Worm (Caenorhabditis elegans): ENCODE data around the gene ZK892.4.

ZK892.4 gene

ce11 chrII:9976405-9976804, 30.0 kb upstream of the ZK892.4 start, which contains the start of gene R53.8:
TSS of gene R53.8 (plus strand) at chrII:9976705.
- TF ChIP-seq tbx-37 (GFP tag; conservative IDR thresholded peaks at IDR 0.05) (no peak), scrt-1 (GFP tag; IDR thresholded peaks at IDR 0.05) (no peak), F13C5.2 (tag; optimal IDR thresholded peaks at IDR 0.05) (no peak), sea-1 (GFP tag; conservative IDR thresholded peaks at IDR 0.05) (no peak), hmbx-1 (tag; optimal IDR thresholded peaks at IDR 0.05) (no peak), tra-4 (tag; optimal IDR thresholded peaks at IDR 0.05) (no peak), tbx-11 (GFP tag; IDR thresholded peaks at IDR 0.05) (no peak), ama-1 (optimal IDR thresholded peaks at IDR 0.05) (no peak), aly-1 (tag; optimal IDR thresholded peaks at IDR 0.05) (no peak), pes-1 (GFP tag; IDR thresholded peaks at IDR 0.05) (no peak), ceh-13 (GFP tag; optimal IDR thresholded peaks at IDR 0.05) (no peak), B0310.2 (tag; optimal IDR thresholded peaks at IDR 0.05) (no peak), flt-1 (GFP tag; IDR thresholded peaks at IDR 0.05) (no peak), ceh-36 (tag; optimal IDR thresholded peaks at IDR 0.05) (no peak), ets-7 (tag; optimal IDR thresholded peaks at IDR 0.05) (no peak), hmg-4 (GFP tag; optimal IDR thresholded peaks at IDR 0.05) (no peak), hnd-1 (tag; optimal IDR thresholded peaks at IDR 0.05) (no peak)

- no peak for TF ChIP-seq flt-1 (GFP tag; IDR thresholded peaks at IDR 0.05)
- no peak for TF ChIP-seq ets-7 (tag; optimal IDR thresholded peaks at IDR 0.05)
- TF ChIP-seq scrt-1 (GFP tag; IDR thresholded peaks at IDR 0.05), result no peak
- no peak for TF ChIP-seq hmg-4 (GFP tag; optimal IDR thresholded peaks at IDR 0.05)
- TF ChIP-seq ceh-13 (GFP tag; optimal IDR thresholded peaks at IDR 0.05), result no peak
- no peak for TF ChIP-seq hmbx-1 (tag; optimal IDR thresholded peaks at IDR 0.05)
- TF ChIP-seq tbx-11 (GFP tag; IDR thresholded peaks at IDR 0.05), result no peak
- TF ChIP-seq hnd-1 (tag; optimal IDR thresholded peaks at IDR 0.05), result no peak
- TF ChIP-seq tra-4 (tag; optimal IDR thresholded peaks at IDR 0.05), result no peak
- TF ChIP-seq sea-1 (GFP tag; conservative IDR thresholded peaks at IDR 0.05), result no peak
- no peak for TF ChIP-seq aly-1 (tag; optimal IDR thresholded peaks at IDR 0.05)
- no peak for TF ChIP-seq pes-1 (GFP tag; IDR thresholded peaks at IDR 0.05)
- no peak for TF ChIP-seq F13C5.2 (tag; optimal IDR thresholded peaks at IDR 0.05)
- TF ChIP-seq tbx-37 (GFP tag; conservative IDR thresholded peaks at IDR 0.05), result no peak
- TF ChIP-seq ama-1 (optimal IDR thresholded peaks at IDR 0.05), result no peak
These were observed 26.2 kb upstream of the ZK892.4 start, which contains the start of gene ZK892.6 for ce11 chrII:9980077-9980631. TSS of gene ZK892.6 (minus strand) at chrII:9980127.

- no peak for TF ChIP-seq tbx-11 (GFP tag; IDR thresholded peaks at IDR 0.05)
- no peak for TF ChIP-seq tbx-37 (GFP tag; conservative IDR thresholded peaks at IDR 0.05)
- TF ChIP-seq hmbx-1 (tag; optimal IDR thresholded peaks at IDR 0.05), result no peak
- TF ChIP-seq ceh-13 (GFP tag; optimal IDR thresholded peaks at IDR 0.05), result no peak
- no peak for TF ChIP-seq F13C5.2 (tag; optimal IDR thresholded peaks at IDR 0.05)
- no peak for TF ChIP-seq ets-7 (tag; optimal IDR thresholded peaks at IDR 0.05)
- TF ChIP-seq pes-1 (GFP tag; IDR thresholded peaks at IDR 0.05), result no peak
- TF ChIP-seq ceh-36 (tag; optimal IDR thresholded peaks at IDR 0.05), result no peak
- no peak for TF ChIP-seq hnd-1 (tag; optimal IDR thresholded peaks at IDR 0.05)
- TF ChIP-seq scrt-1 (GFP tag; IDR thresholded peaks at IDR 0.05), result no peak
- TF ChIP-seq sea-1 (GFP tag; conservative IDR thresholded peaks at IDR 0.05), result no peak
- TF ChIP-seq flt-1 (GFP tag; IDR thresholded peaks at IDR 0.05), result no peak
- no peak for TF ChIP-seq aly-1 (tag; optimal IDR thresholded peaks at IDR 0.05)
- TF ChIP-seq ama-1 (optimal IDR thresholded peaks at IDR 0.05), result no peak
These were observed 24.6 kb upstream of the ZK892.4 start, which contains the start of gene sdz-38 for ce11 chrII:9981760-9982159. TSS of gene sdz-38 (minus strand) at chrII:9981860.

- no peak for TF ChIP-seq pes-1 (GFP tag; IDR thresholded peaks at IDR 0.05)
- no peak for TF ChIP-seq B0310.2 (tag; optimal IDR thresholded peaks at IDR 0.05)
- no peak for TF ChIP-seq ceh-36 (tag; optimal IDR thresholded peaks at IDR 0.05)
- no peak for TF ChIP-seq tbx-11 (GFP tag; IDR thresholded peaks at IDR 0.05)
- TF ChIP-seq tra-4 (tag; optimal IDR thresholded peaks at IDR 0.05), result no peak
- no peak for TF ChIP-seq flt-1 (GFP tag; IDR thresholded peaks at IDR 0.05)
- no peak for TF ChIP-seq ama-1 (optimal IDR thresholded peaks at IDR 0.05)
- no peak for TF ChIP-seq hnd-1 (tag; optimal IDR thresholded peaks at IDR 0.05)
- no peak for TF ChIP-seq aly-1 (tag; optimal IDR thresholded peaks at IDR 0.05)
- no peak for TF ChIP-seq F13C5.2 (tag; optimal IDR thresholded peaks at IDR 0.05)
These were observed 23.9 kb upstream of the ZK892.4 start for ce11 chrII:9982437-9982836.

ce11 chrII:9984866-9985336, 21.5 kb upstream of the ZK892.4 start:
- no peak for TF ChIP-seq scrt-1 (GFP tag; IDR thresholded peaks at IDR 0.05)
- no peak for TF ChIP-seq ceh-13 (GFP tag; optimal IDR thresholded peaks at IDR 0.05)
- no peak for TF ChIP-seq ama-1 (optimal IDR thresholded peaks at IDR 0.05)
- peak; percentile 47 for TF ChIP-seq hmg-4 (GFP tag; optimal IDR thresholded peaks at IDR 0.05)
- TF ChIP-seq hmbx-1 (tag; optimal IDR thresholded peaks at IDR 0.05), result no peak
- peak; percentile 49 for TF ChIP-seq F13C5.2 (tag; optimal IDR thresholded peaks at IDR 0.05)
- TF ChIP-seq tbx-11 (GFP tag; IDR thresholded peaks at IDR 0.05), result no peak
- TF ChIP-seq tbx-37 (GFP tag; conservative IDR thresholded peaks at IDR 0.05), result no peak
- no peak for TF ChIP-seq hnd-1 (tag; optimal IDR thresholded peaks at IDR 0.05)

ce11 chrII:9986635-9987575, 19.5 kb upstream of the ZK892.4 start:
- TF ChIP-seq sea-1 (GFP tag; conservative IDR thresholded peaks at IDR 0.05) (no peak), pes-1 (GFP tag; IDR thresholded peaks at IDR 0.05) (no peak), ets-7 (tag; optimal IDR thresholded peaks at IDR 0.05) (no peak), B0310.2 (tag; optimal IDR thresholded peaks at IDR 0.05) (no peak), ceh-13 (GFP tag; optimal IDR thresholded peaks at IDR 0.05) (no peak), scrt-1 (GFP tag; IDR thresholded peaks at IDR 0.05) (no peak), ama-1 (optimal IDR thresholded peaks at IDR 0.05) (no peak), F13C5.2 (tag; optimal IDR thresholded peaks at IDR 0.05) (no peak), hnd-1 (tag; optimal IDR thresholded peaks at IDR 0.05) (no peak), flt-1 (GFP tag; IDR thresholded peaks at IDR 0.05) (no peak), tbx-11 (GFP tag; IDR thresholded peaks at IDR 0.05) (no peak), ceh-36 (tag; optimal IDR thresholded peaks at IDR 0.05) (no peak), hmg-4 (GFP tag; optimal IDR thresholded peaks at IDR 0.05) (no peak), hmbx-1 (tag; optimal IDR thresholded peaks at IDR 0.05) (no peak), tbx-37 (GFP tag; conservative IDR thresholded peaks at IDR 0.05) (no peak), tra-4 (tag; optimal IDR thresholded peaks at IDR 0.05) (no peak)

Measured in whole organism, early embryonic.